Fruit fly (Drosophila melanogaster) whole organism, embryonic: ENCODE measurements around the gene CG10011.

Source experiments
- ATbp ChIP-seq: fragments of 200-800 bp; sonication (Bioruptor generic); optimal IDR thresholded peaks from 2 replicates; lab custom pipeline; 2017; ENCODE audit warnings: missing biosample characterization, mild to moderate bottlenecking, missing genetic modification characterization, missing genetic modification reagents
- Asciz ChIP-seq: fragments of 200-800 bp; sonication (Bioruptor generic); optimal IDR thresholded peaks from 2 replicates; lab custom pipeline; 2017; ENCODE audit warnings: missing biosample characterization, mild to moderate bottlenecking, missing genetic modification characterization, missing genetic modification reagents
- Atf-2 ChIP-seq: fragments of 200-800 bp; sonication (Bioruptor generic); optimal IDR thresholded peaks from 2 replicates; lab custom pipeline; 2016; ENCODE audit warnings: missing biosample characterization, missing genetic modification characterization
- Bteb2 ChIP-seq: fragments of 200-800 bp; sonication (Bioruptor generic); optimal IDR thresholded peaks from 2 replicates; lab custom pipeline; 2016; ENCODE audit warnings: missing biosample characterization, missing genetic modification characterization
- CG10654 ChIP-seq: fragments of 200-800 bp; sonication (Bioruptor generic); optimal IDR thresholded peaks from 2 replicates; lab custom pipeline; 2016; ENCODE audit warnings: missing biosample characterization, missing genetic modification characterization
- CG10959 ChIP-seq: fragments of 200-800 bp; sonication (Bioruptor generic); IDR thresholded peaks from 2 replicates; pipeline ENCODE4 v1.3.6; 2022; ENCODE audit warnings: missing biosample characterization, missing genetic modification characterization
- CG11504 ChIP-seq: fragments of 200-800 bp; sonication (Bioruptor generic); optimal IDR thresholded peaks from 3 replicates; lab custom pipeline; 2019; ENCODE audit warnings: missing biosample characterization, mild to moderate bottlenecking, missing genetic modification characterization, moderate library complexity
- CG12219 ChIP-seq: fragments of 200-800 bp; sonication (Bioruptor generic); optimal IDR thresholded peaks from 3 replicates; lab custom pipeline; 2018; ENCODE audit warnings: missing biosample characterization, mild to moderate bottlenecking, missing genetic modification characterization
- CG12744 ChIP-seq: fragments of 200-800 bp; sonication (Bioruptor generic); optimal IDR thresholded peaks from 2 replicates; lab custom pipeline; 2016; ENCODE audit warnings: missing biosample characterization, missing genetic modification characterization
- CG14050 ChIP-seq: fragments of 200-800 bp; sonication (Bioruptor generic); IDR thresholded peaks from 3 replicates; pipeline ENCODE4 v1.3.6; 2022; ENCODE audit warnings: missing biosample characterization, missing genetic modification characterization
- CG14710 ChIP-seq: fragments of 200-800 bp; sonication (Bioruptor generic); optimal IDR thresholded peaks from 3 replicates; lab custom pipeline; 2019; ENCODE audit warnings: missing biosample characterization, mild to moderate bottlenecking, missing genetic modification characterization, moderate library complexity
- CG1602 ChIP-seq: fragments of 200-800 bp; sonication (Bioruptor generic); optimal IDR thresholded peaks from 3 replicates; lab custom pipeline; 2016; ENCODE audit warnings: missing biosample characterization, missing genetic modification characterization
- CG1603 ChIP-seq: fragments of 200-800 bp; sonication (Bioruptor generic); optimal IDR thresholded peaks from 2 replicates; lab custom pipeline; 2019; ENCODE audit warnings: missing biosample characterization, mild to moderate bottlenecking, missing genetic modification characterization, moderate library complexity
- CG17802 ChIP-seq: fragments of 200-800 bp; sonication (Bioruptor generic); optimal IDR thresholded peaks from 2 replicates; lab custom pipeline; 2018; ENCODE audit warnings: missing biosample characterization, mild to moderate bottlenecking, missing genetic modification characterization, moderate library complexity
- CG17829 ChIP-seq: fragments of 200-800 bp; optimal IDR thresholded peaks from 2 replicates; lab custom pipeline; 2019; ENCODE audit warnings: missing biosample characterization, mild to moderate bottlenecking, missing genetic modification characterization, moderate library complexity
- CG1832 ChIP-seq: fragments of 200-800 bp; sonication (Bioruptor generic); optimal IDR thresholded peaks from 2 replicates; lab custom pipeline; 2017; ENCODE audit warnings: missing biosample characterization, mild to moderate bottlenecking, missing genetic modification characterization, inconsistent platforms
- CG31441 ChIP-seq: fragments of 200-800 bp; sonication (Bioruptor generic); IDR thresholded peaks from 2 replicates; pipeline ENCODE4 v1.3.6; 2022; ENCODE audit warnings: missing biosample characterization, missing genetic modification characterization
- CG32772 ChIP-seq: fragments of 200-800 bp; sonication (Bioruptor generic); IDR thresholded peaks from 2 replicates; pipeline ENCODE4 v1.3.6; 2022; ENCODE audit warnings: missing biosample characterization, missing genetic modification characterization
- CG42726 ChIP-seq: fragments of 200-800 bp; sonication (Bioruptor generic); IDR thresholded peaks from 2 replicates; pipeline ENCODE4 v1.3.6; 2022; ENCODE audit warnings: missing biosample characterization, missing genetic modification characterization; ENCODE audit not compliant: partially characterized antibody
- CG6175 ChIP-seq: fragments of 200-800 bp; sonication (Bioruptor generic); IDR thresholded peaks from 3 replicates; pipeline ENCODE4 v1.3.6; 2022; ENCODE audit warnings: missing biosample characterization, missing genetic modification characterization
- CG7271 ChIP-seq: fragments of 200-800 bp; sonication (Bioruptor generic); optimal IDR thresholded peaks from 2 replicates; lab custom pipeline; 2018; ENCODE audit warnings: missing biosample characterization, mild to moderate bottlenecking, missing genetic modification characterization, moderate library complexity
- CG7839 ChIP-seq: fragments of 200-800 bp; sonication (Bioruptor generic); optimal IDR thresholded peaks from 3 replicates; lab custom pipeline; 2018; ENCODE audit warnings: missing biosample characterization, mild to moderate bottlenecking, missing genetic modification characterization, moderate library complexity
- CG8089 ChIP-seq: fragments of 200-800 bp; sonication (Bioruptor generic); optimal IDR thresholded peaks from 3 replicates; lab custom pipeline; 2016; ENCODE audit warnings: missing biosample characterization, missing genetic modification characterization
- CG8478 ChIP-seq: fragments of >200 bp; optimal IDR thresholded peaks from 2 replicates; lab custom pipeline; 2018
- CG8924 ChIP-seq: fragments of 200-800 bp; optimal IDR thresholded peaks from 3 replicates; lab custom pipeline; 2019; ENCODE audit warnings: missing biosample characterization, mild to moderate bottlenecking, missing genetic modification characterization, moderate library complexity
- CTCF ChIP-seq: fragments of 200-800 bp; sonication (Bioruptor generic); optimal IDR thresholded peaks from 2 replicates; lab custom pipeline; 2017; ENCODE audit warnings: missing biosample characterization, mild to moderate bottlenecking, missing genetic modification characterization, moderate library complexity
- Doc2 ChIP-seq: fragments of 200-800 bp; sonication (Bioruptor generic); IDR thresholded peaks from 2 replicates; pipeline ENCODE4 v1.3.6; 2022; ENCODE audit warnings: missing biosample characterization, missing genetic modification characterization
- Eip74EF ChIP-seq, 2 experiments: fragments of 200-800 bp in 1 of 2; fragments of >200 bp in 1 of 2; sonication (Bioruptor generic) in 1 of 2; optimal IDR thresholded peaks; 2 replicates each; lab custom pipeline; 2017 to 2019; ENCODE audit warnings: missing biosample characterization in 2 of 2, missing genetic modification characterization in 2 of 2, mild to moderate bottlenecking in 1 of 2, moderate library complexity in 1 of 2
- Hmr ChIP-seq: fragments of 200-800 bp; sonication (Bioruptor generic); optimal IDR thresholded peaks from 3 replicates; lab custom pipeline; 2017; ENCODE audit warnings: mild to moderate bottlenecking, missing biosample characterization, missing genetic modification reagents, missing genetic modification characterization
- Jarid2 ChIP-seq: fragments of 200-800 bp; sonication (Bioruptor generic); optimal IDR thresholded peaks from 3 replicates; lab custom pipeline; 2017; ENCODE audit warnings: mild to moderate bottlenecking, missing biosample characterization, missing genetic modification reagents, missing genetic modification characterization
- Meics ChIP-seq: fragments of 200-800 bp; sonication (Bioruptor generic); optimal IDR thresholded peaks from 2 replicates; lab custom pipeline; 2017; ENCODE audit warnings: missing biosample characterization, mild to moderate bottlenecking, missing genetic modification characterization
- Opbp ChIP-seq: fragments of 200-800 bp; sonication (Bioruptor generic); IDR thresholded peaks from 3 replicates; pipeline ENCODE4 v1.3.6; 2022; ENCODE audit warnings: missing biosample characterization, missing genetic modification characterization; ENCODE audit not compliant: partially characterized antibody
- PHDP ChIP-seq: fragments of 200-800 bp; sonication (Bioruptor generic); optimal IDR thresholded peaks from 3 replicates; lab custom pipeline; 2018; ENCODE audit warnings: missing biosample characterization, mild to moderate bottlenecking, missing genetic modification characterization, moderate library complexity
- Ptx1 ChIP-seq: fragments of 200-800 bp; sonication (Bioruptor generic); IDR thresholded peaks from 2 replicates; pipeline ENCODE4 v1.3.6; 2022; ENCODE audit warnings: missing biosample characterization, missing genetic modification characterization
- Side ChIP-seq: fragments of 200-800 bp; sonication (Bioruptor generic); optimal IDR thresholded peaks from 2 replicates; lab custom pipeline; 2016; ENCODE audit warnings: missing biosample characterization, missing genetic modification characterization
- Xrp1 ChIP-seq: fragments of 200-800 bp; sonication (Bioruptor generic); IDR thresholded peaks from 2 replicates; pipeline ENCODE4 v1.3.6; 2022; ENCODE audit warnings: missing biosample characterization, missing genetic modification characterization
- ap ChIP-seq: fragments of 200-800 bp; sonication (Bioruptor generic); IDR thresholded peaks from 2 replicates; pipeline ENCODE4 v1.3.6; 2022; ENCODE audit warnings: missing biosample characterization, missing genetic modification characterization
- ara ChIP-seq: fragments of 200-800 bp; sonication (Bioruptor generic); IDR thresholded peaks from 2 replicates; pipeline ENCODE4 v1.3.6; 2022; ENCODE audit warnings: missing biosample characterization, missing genetic modification characterization
- dmrt11E ChIP-seq: fragments of 200-800 bp; sonication (Bioruptor generic); optimal IDR thresholded peaks from 3 replicates; lab custom pipeline; 2018; ENCODE audit warnings: missing biosample characterization, mild to moderate bottlenecking, missing genetic modification characterization, moderate library complexity
- fd64A ChIP-seq: fragments of 200-800 bp; sonication (Bioruptor generic); optimal IDR thresholded peaks from 3 replicates; lab custom pipeline; 2018; ENCODE audit warnings: missing biosample characterization, mild to moderate bottlenecking, missing genetic modification characterization
- gcm2 ChIP-seq: fragments of 200-800 bp; sonication (Bioruptor generic); optimal IDR thresholded peaks from 2 replicates; lab custom pipeline; 2016; ENCODE audit warnings: missing biosample characterization, missing genetic modification characterization
- ind ChIP-seq: fragments of 200-800 bp; sonication (Bioruptor generic); optimal IDR thresholded peaks from 3 replicates; lab custom pipeline; 2016; ENCODE audit warnings: missing biosample characterization, missing genetic modification characterization
- kah ChIP-seq: fragments of 200-800 bp; sonication (Bioruptor generic); optimal IDR thresholded peaks from 2 replicates; lab custom pipeline; 2018; ENCODE audit warnings: missing biosample characterization, mild to moderate bottlenecking, missing genetic modification characterization
- lov ChIP-seq, 2 experiments: fragments of 200-800 bp in 1 of 2; fragments of >200 bp in 1 of 2; sonication (Bioruptor generic) in 1 of 2; IDR thresholded peaks in 1 of 2; optimal IDR thresholded peaks in 1 of 2; 2 replicates in 1 of 2; 3 replicates in 1 of 2; pipeline versions ENCODE4 v1.3.6 to Lab custom; 2017 to 2022; ENCODE audit warnings: missing biosample characterization in 1 of 2, missing genetic modification characterization in 1 of 2
- nau ChIP-seq: fragments of 200-800 bp; sonication (Bioruptor generic); optimal IDR thresholded peaks from 3 replicates; lab custom pipeline; 2017; ENCODE audit warnings: missing biosample characterization, mild to moderate bottlenecking, missing genetic modification characterization, missing genetic modification reagents
- tna ChIP-seq: fragments of 200-800 bp; sonication (Bioruptor generic); IDR thresholded peaks from 2 replicates; pipeline ENCODE4 v1.3.6; 2022; ENCODE audit warnings: missing biosample characterization, missing genetic modification characterization; ENCODE audit not compliant: partially characterized antibody
- tx ChIP-seq: fragments of 200-800 bp; sonication (Bioruptor generic); optimal IDR thresholded peaks from 2 replicates; lab custom pipeline; 2016; ENCODE audit warnings: missing biosample characterization, missing genetic modification characterization
- unpg ChIP-seq: fragments of 200-800 bp; sonication (Bioruptor generic); optimal IDR thresholded peaks from 3 replicates; lab custom pipeline; 2018; ENCODE audit warnings: missing biosample characterization, mild to moderate bottlenecking, missing genetic modification characterization, moderate library complexity
- wdn ChIP-seq: fragments of 200-800 bp; sonication (Bioruptor generic); IDR thresholded peaks from 2 replicates; pipeline ENCODE4 v1.3.6; 2022; ENCODE audit warnings: missing biosample characterization, missing genetic modification characterization
- zf30C ChIP-seq: fragments of 200-800 bp; sonication (Bioruptor generic); optimal IDR thresholded peaks from 3 replicates; lab custom pipeline; 2018; ENCODE audit warnings: missing biosample characterization, mild to moderate bottlenecking, missing genetic modification characterization
- zfh2 ChIP-seq: fragments of 200-800 bp; sonication (Bioruptor generic); optimal IDR thresholded peaks from 2 replicates; lab custom pipeline; 2016; ENCODE audit warnings: missing biosample characterization, missing genetic modification characterization

Gene CG10011

DNA sequence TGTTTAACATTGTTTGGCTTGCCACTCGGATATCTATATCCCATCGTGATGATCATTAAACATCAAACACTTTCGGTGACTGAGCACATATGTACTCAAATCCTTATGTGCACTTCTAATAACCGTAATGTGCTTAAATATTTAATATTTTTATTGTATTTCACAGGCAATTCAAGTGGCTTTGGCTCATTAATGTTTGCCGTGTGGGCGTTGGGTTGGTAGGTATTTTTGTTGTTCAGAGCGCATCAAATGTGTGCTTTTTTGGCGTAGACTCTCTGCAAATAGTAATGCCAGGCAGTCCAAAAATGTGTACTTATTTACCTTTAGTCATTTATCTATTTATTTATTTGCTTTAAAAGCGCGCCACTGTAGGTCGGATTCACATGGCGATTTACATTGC lies 48.0 kb downstream of the CG10011 start (continued):
- TF ChIP-seq nau (GFP tag; lab: Kevin White, UChicago) (peak; percentile 18), ap (no peak), Xrp1 (GFP tag; lab: Robert Waterston, UW) (peak; percentile 29; the same call in 1 of the 2 replicates), CG12219 (peak; percentile 12), PHDP (tag; lab: Kevin White, UChicago) (peak; percentile 33), CG8089 (GFP tag; lab: Kevin White, UChicago) (no peak), CG1603 (tag; lab: Kevin White, UChicago) (peak; percentile 60), Meics (GFP tag; lab: Kevin White, UChicago) (peak; percentile 22), Jarid2 (GFP tag; lab: Kevin White, UChicago) (no peak), fd64A (GFP tag; lab: Kevin White, UChicago) (peak; percentile 7), tna (GFP tag; lab: Robert Waterston, UW) (no peak), CG10959 (GFP tag; lab: Robert Waterston, UW) (no peak), Opbp (GFP tag; lab: Robert Waterston, UW) (no peak), zfh2 (GFP tag; lab: Kevin White, UChicago) (no peak), ind (GFP tag; lab: Kevin White, UChicago) (no peak), unpg (GFP tag; lab: Kevin White, UChicago) (peak; percentile 43), CG6175 (no peak), CG17829 (no peak), CTCF (no peak), CG10654 (GFP tag; lab: Kevin White, UChicago) (peak; percentile 4), Atf-2 (GFP tag; lab: Kevin White, UChicago) (no peak), ATbp (GFP tag; lab: Kevin White, UChicago) (peak; percentile 59), CG31441 (GFP tag; lab: Robert Waterston, UW) (peak; percentile 60), CG11504 (tag; lab: Kevin White, UChicago) (peak; percentile 49), CG12744 (GFP tag; lab: Kevin White, UChicago) (no peak), dmrt11E (tag; lab: Kevin White, UChicago) (peak; percentile 70), zf30C (GFP tag; lab: Kevin White, UChicago) (no peak), tx (no peak), Side (no peak), CG8924 (tag; lab: Kevin White, UChicago) (peak; percentile 18), Ptx1 (GFP tag; lab: Robert Waterston, UW) (no peak), Eip74EF (GFP tag; optimal IDR thresholded peaks at IDR 0.05; lab: Kevin White, UChicago) (no peak), CG7271 (tag; lab: Kevin White, UChicago) (no peak), CG1602 (GFP tag; lab: Kevin White, UChicago) (peak; percentile 8), Doc2 (GFP tag; lab: Robert Waterston, UW) (no peak), CG7839 (tag; lab: Kevin White, UChicago) (peak; percentile 43), ara (0 out of 2 replicates have a peak, but pooled peaks have one; percentile 12), CG14050 (no peak), CG8478 (no peak), Hmr (peak; percentile 46), gcm2 (GFP tag; lab: Kevin White, UChicago) (no peak), CG32772 (GFP tag; lab: Robert Waterston, UW) (no peak), CG17802 (no peak), CG1832 (GFP tag; lab: Kevin White, UChicago) (no peak), wdn (no peak), Asciz (GFP tag; lab: Kevin White, UChicago) (peak; percentile 30), Bteb2 (no peak), kah (no peak), CG14710 (tag; lab: Kevin White, UChicago) (peak; percentile 22), lov (optimal IDR thresholded peaks at IDR 0.05; lab: Kevin White, UChicago) (no peak), lov (GFP tag; IDR thresholded peaks at IDR 0.05; lab: Robert Waterston, UW) (no peak), CG42726 (GFP tag; lab: Robert Waterston, UW) (no peak)
